Worm (Caenorhabditis elegans) whole organism, young adult: ENCODE results near the gene F54D5.23.

Source experiments
- B0019.2 ChIP-seq: fragments of 200-800 bp; sonication (Bioruptor generic); conservative IDR thresholded peaks from 2 replicates; pipeline ENCODE4 v1.3.6; 2022; ENCODE audit warnings: missing genetic modification reagents, missing genetic modification characterization, missing compliant biosample characterization
- B0035.1 ChIP-seq: sonication (generic microtip); optimal IDR thresholded peaks from 2 replicates; lab custom pipeline; 2016; ENCODE audit warnings: missing genetic modification characterization, mild to moderate bottlenecking, missing compliant biosample characterization, missing genotype, missing genetic modification reagents
- B0336.3 ChIP-seq: fragments of 200-800 bp; sonication (Bioruptor generic); IDR thresholded peaks from 2 replicates; pipeline ENCODE4 v1.3.6; 2022; ENCODE audit warnings: missing genetic modification characterization, missing compliant biosample characterization
- C06A6.2 ChIP-seq: fragments of 200-800 bp; sonication (Bioruptor generic); conservative IDR thresholded peaks from 2 replicates; pipeline ENCODE4 v1.3.6; 2022; ENCODE audit warnings: missing genetic modification characterization, missing compliant biosample characterization
- D2030.7 ChIP-seq: fragments of 200-800 bp; sonication (Bioruptor generic); IDR thresholded peaks from 2 replicates; pipeline ENCODE4 v1.3.6; 2022; ENCODE audit warnings: missing genetic modification reagents, missing genetic modification characterization, missing compliant biosample characterization
- F22D6.2 ChIP-seq: sonication (generic microtip); optimal IDR thresholded peaks from 2 replicates; lab custom pipeline; 2016; ENCODE audit warnings: mild to moderate bottlenecking, missing genetic modification characterization, missing compliant biosample characterization
- F23B12.7 ChIP-seq: sonication (generic microtip); optimal IDR thresholded peaks from 2 replicates; lab custom pipeline; 2017; ENCODE audit warnings: missing genetic modification characterization, mild to moderate bottlenecking, missing compliant biosample characterization, antibody characterized with exemption, moderate library complexity; ENCODE audit not compliant: insufficient read depth
- F33H1.4 ChIP-seq: fragments of 200-800 bp; sonication (Bioruptor generic); IDR thresholded peaks from 2 replicates; pipeline ENCODE4 v1.3.6; 2022; ENCODE audit warnings: missing genetic modification reagents, missing genetic modification characterization, missing compliant biosample characterization
- F37B4.10 ChIP-seq: fragments of 200-800 bp; sonication (Bioruptor generic); IDR thresholded peaks from 2 replicates; pipeline ENCODE4 v1.3.6; 2022; ENCODE audit warnings: missing genetic modification characterization, missing compliant biosample characterization
- K12H6.12 ChIP-seq: fragments of 200-800 bp; sonication (Bioruptor generic); optimal IDR thresholded peaks from 2 replicates; lab custom pipeline; 2018; ENCODE audit warnings: mild to moderate bottlenecking, missing genetic modification characterization, missing compliant biosample characterization
- T07F8.4 ChIP-seq: sonication (generic microtip); optimal IDR thresholded peaks from 2 replicates; lab custom pipeline; 2016; ENCODE audit warnings: mild to moderate bottlenecking, missing genetic modification characterization, moderate library complexity, missing compliant biosample characterization
- Y53G8AR.9 ChIP-seq: fragments of 200-800 bp; sonication (Bioruptor generic); conservative IDR thresholded peaks from 2 replicates; pipeline ENCODE4 v1.3.6; 2022; ENCODE audit warnings: missing genetic modification reagents, missing genetic modification characterization, missing compliant biosample characterization
- aptf-3 ChIP-seq: fragments of 200-800 bp; sonication (Bioruptor generic); IDR thresholded peaks from 2 replicates; pipeline ENCODE4 v1.3.6; 2022; ENCODE audit warnings: missing genetic modification characterization, missing compliant biosample characterization
- bed-2 ChIP-seq: fragments of 200-800 bp; sonication (Bioruptor generic); IDR thresholded peaks from 2 replicates; pipeline ENCODE4 v1.3.6; 2022; ENCODE audit warnings: missing genetic modification reagents, missing genetic modification characterization, missing compliant biosample characterization
- ceh-100 ChIP-seq: fragments of 200-800 bp; sonication (Bioruptor generic); IDR thresholded peaks from 2 replicates; pipeline ENCODE4 v1.3.6; 2022; ENCODE audit warnings: missing genetic modification reagents, missing genetic modification characterization, missing compliant biosample characterization
- ceh-91 ChIP-seq: fragments of 200-800 bp; sonication (Bioruptor generic); IDR thresholded peaks from 2 replicates; pipeline ENCODE4 v1.3.6; 2022; ENCODE audit warnings: missing genetic modification reagents, missing genetic modification characterization, missing compliant biosample characterization
- chd-7 ChIP-seq: sonication (generic microtip); optimal IDR thresholded peaks from 2 replicates; lab custom pipeline; 2016; ENCODE audit warnings: mild to moderate bottlenecking, missing genetic modification characterization, moderate library complexity, missing compliant biosample characterization
- efl-1 ChIP-seq: fragments of 150-350 bp; optimal IDR thresholded peaks from 2 replicates; lab custom pipeline; 2014; ENCODE audit warnings: missing biosample characterization, missing genetic modification reagents, missing genetic modification characterization
- egl-44 ChIP-seq: fragments of 200-800 bp; sonication (Bioruptor generic); IDR thresholded peaks from 2 replicates; pipeline ENCODE4 v1.3.6; 2022; ENCODE audit warnings: missing genetic modification reagents, missing genetic modification characterization, missing compliant biosample characterization
- egrh-3 ChIP-seq: fragments of 200-800 bp; sonication (Bioruptor generic); IDR thresholded peaks from 2 replicates; pipeline ENCODE4 v1.3.6; 2022; ENCODE audit warnings: missing genetic modification reagents, missing genetic modification characterization, missing compliant biosample characterization
- ets-4 ChIP-seq: fragments of 200-800 bp; sonication (Bioruptor generic); optimal IDR thresholded peaks from 2 replicates; lab custom pipeline; 2018; ENCODE audit warnings: mild to moderate bottlenecking, missing genetic modification characterization, missing compliant biosample characterization
- fkh-3 ChIP-seq: sonication (generic microtip); optimal IDR thresholded peaks from 2 replicates; lab custom pipeline; 2016; ENCODE audit warnings: mild to moderate bottlenecking, missing genetic modification characterization, missing compliant biosample characterization
- gei-17 ChIP-seq: fragments of 200-800 bp; sonication (Bioruptor generic); optimal IDR thresholded peaks from 2 replicates; lab custom pipeline; 2018; ENCODE audit warnings: mild to moderate bottlenecking, missing genetic modification characterization, missing compliant biosample characterization
- hmg-20 ChIP-seq: fragments of 200-800 bp; sonication (Bioruptor generic); IDR thresholded peaks from 2 replicates; pipeline ENCODE4 v1.3.6; 2022; ENCODE audit warnings: missing genetic modification reagents, missing genetic modification characterization, missing compliant biosample characterization
- let-607 ChIP-seq, 2 experiments: fragments of 200-800 bp in 1 of 2; sonication (Bioruptor generic) in 1 of 2; sonication (generic microtip) in 1 of 2; optimal IDR thresholded peaks; 2 replicates each; lab custom pipeline; 2016 to 2018; ENCODE audit warnings: mild to moderate bottlenecking in 2 of 2, missing compliant biosample characterization in 2 of 2, missing genetic modification characterization in 2 of 2, moderate library complexity in 2 of 2, missing genotype in 1 of 2
- lin-26 ChIP-seq: fragments of 200-800 bp; sonication (Bioruptor generic); IDR thresholded peaks from 2 replicates; pipeline ENCODE4 v1.3.6; 2022; ENCODE audit warnings: missing genetic modification reagents, missing genetic modification characterization, missing compliant biosample characterization
- lin-40 ChIP-seq: sonication (generic microtip); optimal IDR thresholded peaks from 2 replicates; lab custom pipeline; 2016; ENCODE audit warnings: missing genetic modification characterization, mild to moderate bottlenecking, missing compliant biosample characterization, missing genotype, missing genetic modification reagents
- lir-1 ChIP-seq: fragments of 200-800 bp; sonication (Bioruptor generic); conservative IDR thresholded peaks from 2 replicates; pipeline ENCODE4 v1.3.6; 2022; ENCODE audit warnings: missing genetic modification reagents, missing genetic modification characterization, missing compliant biosample characterization
- lsl-1 ChIP-seq: fragments of 200-800 bp; sonication (Bioruptor generic); optimal IDR thresholded peaks from 2 replicates; lab custom pipeline; 2018; ENCODE audit warnings: mild to moderate bottlenecking, missing genetic modification characterization, moderate library complexity, missing compliant biosample characterization
- madf-3 ChIP-seq: fragments of 200-800 bp; sonication (Bioruptor generic); IDR thresholded peaks from 2 replicates; pipeline ENCODE4 v1.3.6; 2022; ENCODE audit warnings: missing genetic modification reagents, missing genetic modification characterization, missing compliant biosample characterization
- madf-6 ChIP-seq: fragments of 200-800 bp; sonication (Bioruptor generic); IDR thresholded peaks from 2 replicates; pipeline ENCODE4 v1.3.6; 2022; ENCODE audit warnings: missing genetic modification reagents, missing genetic modification characterization, missing compliant biosample characterization
- madf-8 ChIP-seq: fragments of 200-800 bp; sonication (Bioruptor generic); conservative IDR thresholded peaks from 2 replicates; pipeline ENCODE4 v1.3.6; 2022; ENCODE audit warnings: missing genetic modification reagents, missing genetic modification characterization, missing compliant biosample characterization
- mcd-1 ChIP-seq: fragments of 200-800 bp; sonication (Bioruptor generic); IDR thresholded peaks from 2 replicates; pipeline ENCODE4 v1.3.6; 2022; ENCODE audit warnings: missing genetic modification reagents, missing genetic modification characterization, missing compliant biosample characterization
- rcor-1 ChIP-seq: fragments of 200-800 bp; sonication (Bioruptor generic); IDR thresholded peaks from 2 replicates; pipeline ENCODE4 v1.3.6; 2022; ENCODE audit warnings: missing genetic modification reagents, missing genetic modification characterization, missing compliant biosample characterization
- rec-8 ChIP-seq, 2 experiments: sonication (generic microtip); optimal IDR thresholded peaks; 2 replicates each; lab custom pipeline; 2016; ENCODE audit warnings: mild to moderate bottlenecking in 2 of 2, missing genetic modification characterization in 2 of 2, missing genetic modification reagents in 2 of 2, missing genotype in 2 of 2, missing biosample characterization in 1 of 2, missing compliant biosample characterization in 1 of 2, moderate library complexity in 1 of 2
- repo-1 ChIP-seq: sonication (generic microtip); optimal IDR thresholded peaks from 2 replicates; lab custom pipeline; 2017; ENCODE audit warnings: mild to moderate bottlenecking, missing genetic modification characterization, missing compliant biosample characterization
- rpc-1 ChIP-seq, 2 experiments: fragments of 150-350 bp in 1 of 2; sonication (generic microtip) in 1 of 2; optimal IDR thresholded peaks; 2 replicates each; lab custom pipeline; 2014 to 2018; ENCODE audit warnings: missing biosample characterization in 1 of 2, missing genetic modification characterization in 1 of 2, missing genetic modification reagents in 1 of 2, missing genotype in 1 of 2
- snpc-4 ChIP-seq, 5 experiments: fragments of 150-350 bp in 1 of 5; sonication (generic microtip) in 4 of 5; optimal IDR thresholded peaks; 2 replicates each; lab custom pipeline; 2014 to 2018; ENCODE audit warnings: missing genetic modification characterization in 5 of 5, missing biosample characterization in 3 of 5, antibody characterized with exemption in 2 of 5, mild to moderate bottlenecking in 2 of 5, missing compliant biosample characterization in 2 of 5, missing genotype in 2 of 5, moderate library complexity in 2 of 5, missing genetic modification reagents in 1 of 5
- tbp1 ChIP-seq: fragments of 200-800 bp; sonication (Bioruptor generic); optimal IDR thresholded peaks from 2 replicates; lab custom pipeline; 2018; ENCODE audit warnings: mild to moderate bottlenecking, missing genetic modification characterization, missing compliant biosample characterization
- tbx-9 ChIP-seq: sonication (generic microtip); optimal IDR thresholded peaks from 2 replicates; lab custom pipeline; 2016; ENCODE audit warnings: borderline replicate concordance, missing genetic modification characterization, inconsistent platforms, missing compliant biosample characterization
- tlf-1 ChIP-seq: fragments of 200-800 bp; sonication (Bioruptor generic); optimal IDR thresholded peaks from 2 replicates; lab custom pipeline; 2018; ENCODE audit warnings: mild to moderate bottlenecking, missing genetic modification characterization, missing compliant biosample characterization
- ztf-18 ChIP-seq: sonication (generic microtip); optimal IDR thresholded peaks from 2 replicates; lab custom pipeline; 2016; ENCODE audit warnings: missing genotype, mild to moderate bottlenecking, missing genetic modification characterization, missing compliant biosample characterization
- ztf-22 ChIP-seq: fragments of 200-800 bp; sonication (Bioruptor generic); optimal IDR thresholded peaks from 2 replicates; lab custom pipeline; 2018; ENCODE audit warnings: mild to moderate bottlenecking, missing genetic modification characterization, moderate library complexity, missing compliant biosample characterization

F54D5.23 gene

DNA sequence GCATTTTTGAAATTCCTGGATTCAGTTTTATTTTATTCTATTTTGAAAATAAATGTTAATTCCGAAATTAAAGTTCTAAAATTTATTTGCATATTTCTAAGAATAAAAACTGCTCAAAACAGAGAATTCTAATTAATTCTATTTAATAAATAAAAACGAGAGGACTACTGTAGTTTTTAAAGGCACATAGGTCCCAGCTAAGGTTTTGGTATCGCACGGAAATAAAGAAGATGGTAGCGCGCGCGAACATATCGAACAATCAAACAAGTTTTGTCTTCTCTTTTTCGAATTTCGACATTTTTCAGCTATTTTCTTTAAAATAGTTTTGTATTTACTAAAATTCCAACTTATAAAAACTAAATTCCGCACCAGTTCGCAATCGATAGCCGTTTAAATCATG lies 8.8 kb upstream of the F54D5.23 start (continued):
- peak; percentile 99 for TF ChIP-seq lsl-1
- TF ChIP-seq efl-1 (GFP tag; lab: Kevin White, UChicago): peak; percentile 97
- TF ChIP-seq ceh-100 (GFP tag; lab: Robert Waterston, UW): peak; percentile 18; the same call in 1 of the 2 replicates
- TF ChIP-seq tbx-9: no peak
- TF ChIP-seq F22D6.2: no peak
- no peak for TF ChIP-seq rec-8 (tag; optimal IDR thresholded peaks at IDR 0.05; lab: Kevin White, UChicago)
- no peak for TF ChIP-seq hmg-20 (GFP tag; lab: Robert Waterston, UW)
- TF ChIP-seq egl-44 (GFP tag; lab: Robert Waterston, UW): no peak
- no peak for TF ChIP-seq T07F8.4
- no peak for TF ChIP-seq F37B4.10 (GFP tag; lab: Robert Waterston, UW)
- no peak for TF ChIP-seq F23B12.7 (tag; lab: Kevin White, UChicago)
- peak; percentile 46; the same call in 1 of the 2 replicates for TF ChIP-seq mcd-1 (GFP tag; lab: Robert Waterston, UW)
- TF ChIP-seq ets-4 (GFP tag; lab: Kevin White, UChicago): no peak
- TF ChIP-seq tbp1: peak; percentile 60
- TF ChIP-seq F33H1.4 (GFP tag; lab: Robert Waterston, UW): peak; percentile 96
- no peak for TF ChIP-seq fkh-3 (tag; lab: Kevin White, UChicago)
- no peak for TF ChIP-seq ztf-22 (GFP tag; lab: Kevin White, UChicago)
- TF ChIP-seq chd-7 (tag; lab: Kevin White, UChicago): no peak
- TF ChIP-seq B0035.1 (tag; lab: Kevin White, UChicago): no peak
- no peak for TF ChIP-seq repo-1 (tag; lab: Kevin White, UChicago)
- peak; percentile 99 for TF ChIP-seq madf-6 (GFP tag; lab: Robert Waterston, UW)
- TF ChIP-seq rpc-1 (optimal IDR thresholded peaks at IDR 0.05; lab: Kevin White, UChicago): no peak
- no peak for TF ChIP-seq rpc-1 (tag; optimal IDR thresholded peaks at IDR 0.05; lab: Kevin White, UChicago)
- TF ChIP-seq Y53G8AR.9: no peak
- peak; percentile 71 for TF ChIP-seq tlf-1
- TF ChIP-seq gei-17 (GFP tag; lab: Kevin White, UChicago): no peak
- TF ChIP-seq lir-1 (GFP tag; lab: Robert Waterston, UW): 0 out of 2 replicates have a peak, but pooled peaks have one; percentile 25
- peak; percentile 96 for TF ChIP-seq madf-8 (GFP tag; lab: Robert Waterston, UW)
- TF ChIP-seq rcor-1: peak; percentile 73
- no peak for TF ChIP-seq snpc-4 (GFP tag; optimal IDR thresholded peaks at IDR 0.05; lab: Kevin White, UChicago)
- peak in 2 of 4 experiments; percentile 2 to 44 for TF ChIP-seq snpc-4 (tag; optimal IDR thresholded peaks at IDR 0.05; lab: Kevin White, UChicago)
- TF ChIP-seq ceh-91: peak; percentile 95
- peak; percentile 91 for TF ChIP-seq madf-3 (GFP tag; lab: Robert Waterston, UW)
- TF ChIP-seq let-607 (tag; optimal IDR thresholded peaks at IDR 0.05; lab: Kevin White, UChicago): no peak
- TF ChIP-seq egrh-3 (GFP tag; lab: Robert Waterston, UW): no peak
- TF ChIP-seq K12H6.12 (tag; lab: Kevin White, UChicago): no peak
- peak; percentile 83 for TF ChIP-seq B0019.2
- TF ChIP-seq aptf-3 (GFP tag; lab: Robert Waterston, UW): no peak
- TF ChIP-seq ztf-18 (tag; lab: Kevin White, UChicago): peak; percentile 33
- no peak for TF ChIP-seq lin-26 (GFP tag; lab: Robert Waterston, UW)
- TF ChIP-seq bed-2 (GFP tag; lab: Robert Waterston, UW): no peak
- TF ChIP-seq lin-40: no peak
- TF ChIP-seq D2030.7: peak; percentile 94
- TF ChIP-seq B0336.3 (GFP tag; lab: Robert Waterston, UW): 0 out of 2 replicates have a peak, but pooled peaks have one; percentile 55
- TF ChIP-seq C06A6.2 (GFP tag; lab: Robert Waterston, UW): no peak
